Worm (Caenorhabditis elegans) whole organism, young adult: ENCODE data around the gene F26C11.4.

Experiments used
- B0035.1 ChIP-seq: sonication (generic microtip); optimal IDR thresholded peaks from 2 replicates; lab custom pipeline; 2016; ENCODE audit warnings: missing genetic modification characterization, mild to moderate bottlenecking, missing compliant biosample characterization, missing genotype, missing genetic modification reagents
- F22D6.2 ChIP-seq: sonication (generic microtip); optimal IDR thresholded peaks from 2 replicates; lab custom pipeline; 2016; ENCODE audit warnings: mild to moderate bottlenecking, missing genetic modification characterization, missing compliant biosample characterization
- F39B2.1 ChIP-seq: fragments of 200-800 bp; sonication (Bioruptor generic); IDR thresholded peaks from 2 replicates; pipeline ENCODE4 v1.3.6; 2022; ENCODE audit warnings: missing genetic modification reagents, missing genetic modification characterization, missing compliant biosample characterization
- F52B5.7 ChIP-seq: sonication (generic microtip); optimal IDR thresholded peaks from 2 replicates; lab custom pipeline; 2016; ENCODE audit warnings: mild to moderate bottlenecking, missing genetic modification characterization, missing compliant biosample characterization
- F55B11.4 ChIP-seq: sonication (generic microtip); optimal IDR thresholded peaks from 2 replicates; lab custom pipeline; 2016; ENCODE audit warnings: missing compliant biosample characterization, missing genetic modification characterization, borderline replicate concordance; ENCODE audit not compliant: insufficient read depth
- F57A8.1 ChIP-seq: fragments of 200-800 bp; sonication (Bioruptor generic); optimal IDR thresholded peaks from 2 replicates; lab custom pipeline; 2018; ENCODE audit warnings: mild to moderate bottlenecking, missing genetic modification characterization, moderate library complexity, missing compliant biosample characterization
- Y53G8AR.9 ChIP-seq: fragments of 200-800 bp; sonication (Bioruptor generic); conservative IDR thresholded peaks from 2 replicates; pipeline ENCODE4 v1.3.6; 2022; ENCODE audit warnings: missing genetic modification reagents, missing genetic modification characterization, missing compliant biosample characterization
- Y56A3A.18 ChIP-seq: fragments of 200-800 bp; sonication (Bioruptor generic); IDR thresholded peaks from 2 replicates; pipeline ENCODE4 v1.3.6; 2022; ENCODE audit warnings: missing genetic modification reagents, missing genetic modification characterization, missing compliant biosample characterization
- Y95B8A.8 ChIP-seq: fragments of 200-800 bp; sonication (Bioruptor generic); IDR thresholded peaks from 2 replicates; pipeline ENCODE4 v1.3.6; 2022; ENCODE audit warnings: missing genetic modification reagents, missing genetic modification characterization, missing compliant biosample characterization
- cebp-1 ChIP-seq, 2 experiments: fragments of 200-800 bp in 1 of 2; sonication (Bioruptor generic) in 1 of 2; sonication (generic microtip) in 1 of 2; IDR thresholded peaks in 1 of 2; optimal IDR thresholded peaks in 1 of 2; 2 replicates each; pipeline versions ENCODE4 v1.3.6 to Lab custom; 2017 to 2022; ENCODE audit warnings: missing compliant biosample characterization in 2 of 2, missing genetic modification characterization in 2 of 2, mild to moderate bottlenecking in 1 of 2, missing genetic modification reagents in 1 of 2, moderate library complexity in 1 of 2
- cebp-2 ChIP-seq: fragments of 200-800 bp; sonication (Bioruptor generic); IDR thresholded peaks from 2 replicates; pipeline ENCODE4 v1.3.6; 2022; ENCODE audit warnings: missing genetic modification characterization, missing compliant biosample characterization
- ceh-40 ChIP-seq: fragments of 200-800 bp; sonication (Bioruptor generic); IDR thresholded peaks from 2 replicates; pipeline ENCODE4 v1.3.6; 2022; ENCODE audit warnings: missing genetic modification characterization, missing compliant biosample characterization
- ceh-79 ChIP-seq: sonication (generic microtip); optimal IDR thresholded peaks from 2 replicates; lab custom pipeline; 2017; ENCODE audit warnings: mild to moderate bottlenecking, missing genetic modification characterization, missing compliant biosample characterization
- chd-7 ChIP-seq: sonication (generic microtip); optimal IDR thresholded peaks from 2 replicates; lab custom pipeline; 2016; ENCODE audit warnings: mild to moderate bottlenecking, missing genetic modification characterization, moderate library complexity, missing compliant biosample characterization
- die-1 ChIP-seq: sonication (generic microtip); optimal IDR thresholded peaks from 2 replicates; lab custom pipeline; 2016; ENCODE audit warnings: missing genotype, mild to moderate bottlenecking, missing genetic modification characterization, missing compliant biosample characterization
- dpff-1 ChIP-seq: sonication (generic microtip); optimal IDR thresholded peaks from 2 replicates; lab custom pipeline; 2017; ENCODE audit warnings: mild to moderate bottlenecking, missing genetic modification characterization, missing compliant biosample characterization
- efl-1 ChIP-seq: fragments of 150-350 bp; optimal IDR thresholded peaks from 2 replicates; lab custom pipeline; 2014; ENCODE audit warnings: missing biosample characterization, missing genetic modification reagents, missing genetic modification characterization
- fkh-3 ChIP-seq: sonication (generic microtip); optimal IDR thresholded peaks from 2 replicates; lab custom pipeline; 2016; ENCODE audit warnings: mild to moderate bottlenecking, missing genetic modification characterization, missing compliant biosample characterization
- gei-17 ChIP-seq: fragments of 200-800 bp; sonication (Bioruptor generic); optimal IDR thresholded peaks from 2 replicates; lab custom pipeline; 2018; ENCODE audit warnings: mild to moderate bottlenecking, missing genetic modification characterization, missing compliant biosample characterization
- let-526 ChIP-seq: fragments of 200-800 bp; sonication (Bioruptor generic); IDR thresholded peaks from 2 replicates; pipeline ENCODE4 v1.3.6; 2022; ENCODE audit warnings: missing genetic modification reagents, missing genetic modification characterization, missing compliant biosample characterization
- let-607 ChIP-seq, 2 experiments: fragments of 200-800 bp in 1 of 2; sonication (Bioruptor generic) in 1 of 2; sonication (generic microtip) in 1 of 2; optimal IDR thresholded peaks; 2 replicates each; lab custom pipeline; 2016 to 2018; ENCODE audit warnings: mild to moderate bottlenecking in 2 of 2, missing compliant biosample characterization in 2 of 2, missing genetic modification characterization in 2 of 2, moderate library complexity in 2 of 2, missing genotype in 1 of 2
- lin-35 ChIP-seq, 3 experiments: fragments of 150-350 bp in 2 of 3; sonication (generic microtip) in 1 of 3; optimal IDR thresholded peaks; 2 replicates each; lab custom pipeline; 2014 to 2018; ENCODE audit warnings: missing biosample characterization in 3 of 3, missing genetic modification characterization in 3 of 3, missing genetic modification reagents in 3 of 3
- lsy-27 ChIP-seq: sonication (generic microtip); optimal IDR thresholded peaks from 2 replicates; lab custom pipeline; 2017; ENCODE audit warnings: missing genetic modification characterization, mild to moderate bottlenecking, missing compliant biosample characterization, antibody characterized with exemption, missing genotype, borderline replicate concordance; ENCODE audit not compliant: insufficient read depth
- madf-6 ChIP-seq: fragments of 200-800 bp; sonication (Bioruptor generic); IDR thresholded peaks from 2 replicates; pipeline ENCODE4 v1.3.6; 2022; ENCODE audit warnings: missing genetic modification reagents, missing genetic modification characterization, missing compliant biosample characterization
- madf-8 ChIP-seq: fragments of 200-800 bp; sonication (Bioruptor generic); conservative IDR thresholded peaks from 2 replicates; pipeline ENCODE4 v1.3.6; 2022; ENCODE audit warnings: missing genetic modification reagents, missing genetic modification characterization, missing compliant biosample characterization
- mel-28 ChIP-seq: sonication (generic microtip); optimal IDR thresholded peaks from 2 replicates; lab custom pipeline; 2016; ENCODE audit warnings: borderline replicate concordance, mild to moderate bottlenecking, missing genetic modification characterization, missing compliant biosample characterization
- mes-4 ChIP-seq: sonication (generic microtip); optimal IDR thresholded peaks from 2 replicates; lab custom pipeline; 2016; ENCODE audit warnings: missing genotype, missing genetic modification characterization, missing compliant biosample characterization
- nfya-1 ChIP-seq: sonication (generic microtip); optimal IDR thresholded peaks from 2 replicates; lab custom pipeline; 2017; ENCODE audit warnings: antibody characterized with exemption, missing compliant biosample characterization, missing genetic modification characterization, borderline replicate concordance; ENCODE audit not compliant: insufficient read depth
- nfya-2 ChIP-seq: fragments of 200-800 bp; sonication (Bioruptor generic); IDR thresholded peaks from 2 replicates; pipeline ENCODE4 v1.3.6; 2022; ENCODE audit warnings: missing genetic modification reagents, missing genetic modification characterization, missing compliant biosample characterization
- nfyb-1 ChIP-seq: fragments of 200-800 bp; sonication (Bioruptor generic); IDR thresholded peaks from 2 replicates; pipeline ENCODE4 v1.3.6; 2022; ENCODE audit warnings: missing genetic modification reagents, missing genetic modification characterization, missing compliant biosample characterization
- pha-4 ChIP-seq: fragments of 150-350 bp; sonication (generic microtip); optimal IDR thresholded peaks from 2 replicates; lab custom pipeline; 2014; ENCODE audit warnings: missing biosample characterization, missing genetic modification reagents, missing genetic modification characterization
- rcor-1 ChIP-seq: fragments of 200-800 bp; sonication (Bioruptor generic); IDR thresholded peaks from 2 replicates; pipeline ENCODE4 v1.3.6; 2022; ENCODE audit warnings: missing genetic modification reagents, missing genetic modification characterization, missing compliant biosample characterization
- snpc-1.1 ChIP-seq: sonication (generic microtip); optimal IDR thresholded peaks from 2 replicates; lab custom pipeline; 2017; ENCODE audit warnings: missing genetic modification characterization, mild to moderate bottlenecking, missing compliant biosample characterization, antibody characterized with exemption, moderate library complexity, missing genotype, missing genetic modification reagents; ENCODE audit not compliant: insufficient read depth
- snpc-1.3 ChIP-seq: sonication (generic microtip); optimal IDR thresholded peaks from 2 replicates; lab custom pipeline; 2017; ENCODE audit warnings: missing genetic modification characterization, mild to moderate bottlenecking, missing compliant biosample characterization, antibody characterized with exemption, moderate library complexity, missing genotype, missing genetic modification reagents; ENCODE audit not compliant: insufficient read depth
- somi-1 ChIP-seq: fragments of 200-800 bp; sonication (Bioruptor generic); optimal IDR thresholded peaks from 2 replicates; lab custom pipeline; 2018; ENCODE audit warnings: mild to moderate bottlenecking, missing genetic modification characterization, missing compliant biosample characterization
- unc-62 ChIP-seq: fragments of 150-350 bp; optimal IDR thresholded peaks from 2 replicates; lab custom pipeline; 2014; ENCODE audit warnings: missing biosample characterization, missing genetic modification reagents, missing genetic modification characterization
- ztf-26 ChIP-seq: sonication (generic microtip); optimal IDR thresholded peaks from 2 replicates; lab custom pipeline; 2017; ENCODE audit warnings: missing genetic modification characterization, missing compliant biosample characterization
- ztf-6 ChIP-seq: fragments of 200-800 bp; sonication (Bioruptor generic); IDR thresholded peaks from 2 replicates; pipeline ENCODE4 v1.3.6; 2022; ENCODE audit warnings: missing genetic modification reagents, missing genetic modification characterization, missing compliant biosample characterization

Gene F26C11.4

DNA sequence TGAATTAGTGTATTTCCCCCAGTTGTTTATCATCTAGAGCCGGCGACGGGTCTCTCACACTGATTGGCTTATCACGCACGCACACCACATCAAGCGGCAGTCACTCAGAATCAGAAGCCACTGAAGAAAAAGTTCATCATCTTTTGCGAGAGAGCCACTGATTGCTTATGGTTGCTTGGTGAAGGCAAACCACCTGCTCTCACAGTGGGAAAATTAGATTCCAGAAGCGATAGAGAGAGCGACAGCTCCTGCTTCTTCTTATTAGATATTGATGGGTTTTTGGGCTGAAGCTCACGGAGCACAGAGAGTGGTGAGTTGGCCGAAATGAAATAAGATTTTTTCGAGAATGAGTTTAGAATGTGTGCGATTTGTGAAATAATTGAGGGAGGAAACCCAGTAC is 40.0 kb upstream of the F26C11.4 start:
- no peak for TF ChIP-seq die-1 (tag; lab: Kevin White, UChicago)
- TF ChIP-seq F57A8.1, result no peak
- TF ChIP-seq pha-4 (tag; lab: Kevin White, UChicago), result no peak

DNA sequence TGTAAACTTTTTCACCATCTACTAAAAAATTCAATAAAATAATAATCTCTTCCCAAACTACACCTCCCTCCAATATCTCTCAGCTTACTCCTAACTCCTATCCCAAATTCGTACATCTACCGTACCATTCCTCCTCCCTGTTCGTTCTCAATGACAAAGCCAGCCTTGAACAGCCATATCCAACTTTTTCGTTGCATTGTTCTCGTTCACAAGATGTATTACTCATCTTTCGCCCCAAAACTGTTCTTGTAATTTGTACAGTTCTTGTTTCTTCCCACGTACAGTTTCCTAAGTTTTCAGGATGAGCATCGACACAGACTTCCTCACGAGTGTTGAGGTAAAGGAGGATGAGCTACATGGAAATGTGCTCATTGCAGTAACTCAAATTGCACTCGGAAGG is 38.8 kb upstream of the F26C11.4 start, which contains the start of gene egl-43:
Gene egl-43, plus strand, starts transcription at position 301 of the 400 bp plus-strand sequence.
- TF ChIP-seq Y95B8A.8 (GFP tag; lab: Robert Waterston, UW) (no peak), madf-8 (GFP tag; lab: Robert Waterston, UW) (no peak), ceh-40 (GFP tag; lab: Robert Waterston, UW) (no peak), B0035.1 (tag; lab: Kevin White, UChicago) (no peak), somi-1 (GFP tag; lab: Kevin White, UChicago) (no peak), fkh-3 (no peak), ztf-26 (tag; lab: Kevin White, UChicago) (no peak), let-526 (GFP tag; lab: Robert Waterston, UW) (no peak), nfya-2 (GFP tag; lab: Robert Waterston, UW) (no peak), unc-62 (no peak), nfyb-1 (GFP tag; lab: Robert Waterston, UW) (no peak), mel-28 (tag; lab: Kevin White, UChicago) (no peak)

DNA sequence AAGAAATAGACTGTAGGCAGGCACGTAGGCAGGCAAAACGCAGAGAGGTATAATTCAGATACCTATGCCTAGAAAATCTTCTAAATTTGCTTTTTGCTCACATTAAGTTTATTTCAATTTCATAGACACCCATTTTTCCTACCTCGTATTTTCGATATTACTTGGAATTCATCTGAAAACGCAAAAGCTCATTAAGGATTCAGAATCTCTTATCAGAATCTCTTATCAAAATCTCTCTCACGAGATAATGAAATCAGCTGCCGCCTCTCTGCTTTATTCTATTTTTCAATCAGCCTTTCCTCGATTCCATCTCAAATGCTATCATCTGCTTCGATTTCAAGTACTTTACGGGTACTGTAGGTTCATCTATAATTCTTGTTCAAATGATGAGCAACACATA is 35.8 kb upstream of the F26C11.4 start:
- TF ChIP-seq cebp-1 (GFP tag; IDR thresholded peaks at IDR 0.05; lab: Robert Waterston, UW) (no peak), cebp-1 (tag; optimal IDR thresholded peaks at IDR 0.05; lab: Kevin White, UChicago) (no peak), let-607 (tag; optimal IDR thresholded peaks at IDR 0.05; lab: Kevin White, UChicago) (no peak), Y53G8AR.9 (GFP tag; lab: Robert Waterston, UW) (no peak), gei-17 (GFP tag; lab: Kevin White, UChicago) (no peak), cebp-2 (GFP tag; lab: Robert Waterston, UW) (no peak), rcor-1 (GFP tag; lab: Robert Waterston, UW) (no peak), nfya-1 (tag; lab: Kevin White, UChicago) (no peak), ceh-40 (GFP tag; lab: Robert Waterston, UW) (no peak), F52B5.7 (tag; lab: Kevin White, UChicago) (no peak), lsy-27 (tag; lab: Kevin White, UChicago) (no peak), fkh-3 (no peak), F39B2.1 (GFP tag; lab: Robert Waterston, UW) (no peak), madf-6 (GFP tag; lab: Robert Waterston, UW) (no peak), die-1 (tag; lab: Kevin White, UChicago) (no peak), lin-35 (GFP tag; optimal IDR thresholded peaks at IDR 0.05; lab: Kevin White, UChicago) (no peak)

DNA sequence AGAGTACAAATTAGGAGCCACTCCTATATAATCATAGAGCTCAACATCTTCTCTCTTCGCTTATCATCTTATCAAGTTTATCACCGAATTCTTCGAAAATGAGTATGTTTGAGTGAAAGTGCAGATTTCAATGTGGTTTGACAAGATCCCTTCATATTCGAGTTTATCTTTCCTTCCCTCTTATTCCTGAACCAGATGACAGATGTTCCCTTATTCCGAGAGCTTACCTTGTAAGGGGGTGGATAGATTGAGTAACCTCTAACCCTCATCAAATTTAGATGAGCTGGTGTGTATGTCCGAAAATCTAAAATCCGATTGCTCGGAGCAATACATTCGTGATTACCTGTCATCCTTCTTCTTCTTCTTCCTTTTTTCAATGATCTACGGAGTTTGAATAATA is 32.6 kb upstream of the F26C11.4 start:
- TF ChIP-seq Y56A3A.18 (GFP tag; lab: Robert Waterston, UW), result no peak
- no peak for TF ChIP-seq ceh-79
- TF ChIP-seq efl-1 (GFP tag; lab: Kevin White, UChicago), result no peak
- no peak for TF ChIP-seq mes-4 (tag; lab: Kevin White, UChicago)
- TF ChIP-seq chd-7 (tag; lab: Kevin White, UChicago), result no peak
- TF ChIP-seq dpff-1, result no peak
- no peak for TF ChIP-seq F22D6.2 (tag; lab: Kevin White, UChicago)
- no peak for TF ChIP-seq gei-17 (GFP tag; lab: Kevin White, UChicago)
- no peak for TF ChIP-seq madf-6 (GFP tag; lab: Robert Waterston, UW)
- no peak for TF ChIP-seq let-607 (tag; optimal IDR thresholded peaks at IDR 0.05; lab: Kevin White, UChicago)
- no peak for TF ChIP-seq F55B11.4 (tag; lab: Kevin White, UChicago)
- TF ChIP-seq ztf-6, result no peak
- TF ChIP-seq snpc-1.3 (tag; lab: Kevin White, UChicago), result no peak
- no peak for TF ChIP-seq snpc-1.1 (tag; lab: Kevin White, UChicago)
- no peak for TF ChIP-seq nfya-1 (tag; lab: Kevin White, UChicago)
